Fruit fly (Drosophila melanogaster): ENCODE results near the gene dome.

DNA sequence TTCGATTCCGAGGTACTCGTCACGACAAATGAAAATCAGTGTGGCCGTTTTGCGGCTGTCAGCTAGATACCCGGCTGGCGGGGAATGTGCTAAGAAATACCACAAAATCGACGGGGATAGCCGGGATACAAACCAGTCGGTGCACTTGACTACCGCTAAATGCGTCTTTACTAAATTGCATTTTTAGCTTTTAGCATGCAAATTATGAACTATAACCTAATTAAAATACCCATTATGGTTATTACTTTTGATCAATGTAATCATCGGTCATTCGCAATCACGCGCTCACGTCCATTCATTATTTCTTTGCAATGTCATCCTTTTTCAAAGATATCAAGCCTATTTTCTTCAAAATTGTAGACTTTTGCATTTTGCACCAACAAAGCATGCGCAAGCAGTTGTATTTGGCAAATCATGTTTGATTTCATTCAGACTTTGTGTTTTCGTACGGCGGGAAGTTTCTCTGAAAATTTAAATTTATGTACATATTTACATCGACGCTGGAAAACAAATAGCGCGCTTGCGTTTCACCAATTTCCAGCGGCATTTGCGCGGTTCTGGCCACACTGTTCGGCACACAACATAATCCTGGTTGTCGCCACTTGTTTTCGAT, 44.9 kb downstream of the dome start, which contains the start of gene Rcd-1:
- TF ChIP-seq pan (optimal IDR thresholded peaks at IDR 0.05) (no peak), CG8478 (optimal IDR thresholded peaks at IDR 0.05) (no peak), psq (optimal IDR thresholded peaks at IDR 0.05) (no peak), Dll (optimal IDR thresholded peaks at IDR 0.05) (no peak), usp (GFP tag; optimal IDR thresholded peaks at IDR 0.05) (no peak)

Measured in whole organism.